Worm (Caenorhabditis elegans) whole organism, mixed stage, embryonic: ENCODE data around the gene ttc-7.

Experiments used
- ceh-39 ChIP-seq: fragments of 150-350 bp; optimal IDR thresholded peaks from 2 replicates; lab custom pipeline; 2014; ENCODE audit warnings: missing biosample characterization, missing genetic modification characterization
- elt-1 ChIP-seq: sonication (generic microtip); optimal IDR thresholded peaks from 2 replicates; lab custom pipeline; 2017; ENCODE audit warnings: missing genetic modification characterization, mild to moderate bottlenecking, missing compliant biosample characterization, antibody characterized with exemption, moderate library complexity, borderline replicate concordance; ENCODE audit not compliant: insufficient read depth
- lin-13 ChIP-seq: fragments of 150-350 bp; optimal IDR thresholded peaks from 2 replicates; lab custom pipeline; 2014; ENCODE audit warnings: missing biosample characterization, missing genetic modification characterization
- lsy-2 ChIP-seq: fragments of 150-350 bp; optimal IDR thresholded peaks from 2 replicates; lab custom pipeline; 2014; ENCODE audit warnings: missing biosample characterization, missing genetic modification characterization
- mep-1 ChIP-seq: fragments of 150-350 bp; optimal IDR thresholded peaks from 2 replicates; lab custom pipeline; 2017; ENCODE audit warnings: missing biosample characterization, missing genetic modification reagents, missing genetic modification characterization, inconsistent platforms
- mls-2 ChIP-seq: sonication (generic microtip); optimal IDR thresholded peaks from 2 replicates; lab custom pipeline; 2016; ENCODE audit warnings: mild to moderate bottlenecking, missing genetic modification characterization, moderate library complexity, missing compliant biosample characterization
- nhr-237 ChIP-seq: fragments of 150-350 bp; optimal IDR thresholded peaks from 2 replicates; lab custom pipeline; 2014; ENCODE audit warnings: missing biosample characterization, missing genetic modification characterization
- nhr-28 ChIP-seq: fragments of 150-350 bp; optimal IDR thresholded peaks from 2 replicates; lab custom pipeline; 2014; ENCODE audit warnings: missing biosample characterization, missing genetic modification characterization
- nhr-76 ChIP-seq: sonication (generic microtip); optimal IDR thresholded peaks from 2 replicates; lab custom pipeline; 2017; ENCODE audit warnings: missing biosample characterization, missing genetic modification characterization
- snpc-4 ChIP-seq: fragments of 150-350 bp; optimal IDR thresholded peaks from 2 replicates; lab custom pipeline; 2014; ENCODE audit warnings: missing biosample characterization, missing genetic modification characterization
- unc-120 ChIP-seq: sonication (generic microtip); optimal IDR thresholded peaks from 2 replicates; lab custom pipeline; 2017; ENCODE audit warnings: missing genetic modification characterization, missing compliant biosample characterization; ENCODE audit not compliant: poor library complexity, severe bottlenecking
- unc-62 ChIP-seq: fragments of 150-350 bp; optimal IDR thresholded peaks from 2 replicates; lab custom pipeline; 2014; ENCODE audit warnings: missing biosample characterization, missing genetic modification reagents, missing genetic modification characterization
- ztf-11 ChIP-seq: fragments of 150-350 bp; optimal IDR thresholded peaks from 2 replicates; lab custom pipeline; 2014; ENCODE audit warnings: missing biosample characterization, missing genetic modification characterization

DNA sequence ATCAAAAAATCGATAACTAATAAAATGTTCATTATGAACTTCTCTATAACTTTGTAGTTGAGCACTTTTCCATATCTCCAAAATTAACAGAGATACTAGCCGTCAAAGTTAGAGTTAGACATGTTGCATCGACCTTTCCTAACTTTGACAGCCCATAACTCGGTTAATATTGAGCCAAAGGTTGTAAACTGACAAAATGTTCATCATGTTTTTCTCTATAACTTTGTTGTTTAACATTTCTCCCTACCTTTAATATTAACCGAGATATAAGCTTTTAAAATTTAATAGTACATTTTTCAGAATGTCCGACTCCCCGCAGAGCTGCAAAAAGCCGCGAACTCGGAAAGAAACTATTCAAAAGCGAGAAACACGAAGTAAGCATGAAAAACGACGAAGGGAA lies 5.1 kb upstream of the ttc-7 start, which contains the start of gene hlh-33:
- TF ChIP-seq ztf-11 (tag; lab: Kevin White, UChicago): no peak
- no peak for TF ChIP-seq mls-2
- TF ChIP-seq lsy-2 (tag; lab: Kevin White, UChicago): no peak
- TF ChIP-seq snpc-4 (tag; lab: Kevin White, UChicago): no peak
- TF ChIP-seq unc-62 (GFP tag; lab: Kevin White, UChicago): no peak
- no peak for TF ChIP-seq lin-13
- TF ChIP-seq nhr-237 (tag; lab: Kevin White, UChicago): no peak
- no peak for TF ChIP-seq nhr-76
- no peak for TF ChIP-seq nhr-28
- no peak for TF ChIP-seq elt-1 (tag; lab: Kevin White, UChicago)
- TF ChIP-seq mep-1: no peak
- TF ChIP-seq unc-120 (tag; lab: Kevin White, UChicago): no peak
- TF ChIP-seq ceh-39 (tag; lab: Kevin White, UChicago): no peak
